Worm (Caenorhabditis elegans): ENCODE measurements around the gene efn-3.

ce11 chrX:13442446-13442845 lies 34.8 kb downstream of the efn-3 start:
- TF ChIP-seq ama-1 (optimal IDR thresholded peaks at IDR 0.05) (no peak), che-1 (tag; optimal IDR thresholded peaks at IDR 0.05) (peak; percentile 28), ceh-45 (GFP tag; IDR thresholded peaks at IDR 0.05) (no peak), elt-4 (tag; optimal IDR thresholded peaks at IDR 0.05) (no peak), nfya-1 (tag; optimal IDR thresholded peaks at IDR 0.05) (no peak), pha-4 (tag; optimal IDR thresholded peaks at IDR 0.05) (no peak), hlh-30 (tag; optimal IDR thresholded peaks at IDR 0.05; ENCODE audit: insufficient read depth) (peak; percentile 11), zip-5 (tag; optimal IDR thresholded peaks at IDR 0.05) (no peak), ztf-16 (tag; optimal IDR thresholded peaks at IDR 0.05) (no peak), ceh-9 (tag; optimal IDR thresholded peaks at IDR 0.05) (no peak), fkh-10 (GFP tag; optimal IDR thresholded peaks at IDR 0.05) (no peak), nhr-11 (tag; optimal IDR thresholded peaks at IDR 0.05) (no peak)
